Worm (Caenorhabditis elegans) whole organism, L3 larva: ENCODE data around the gene R01H10.4.

Experiments
- ama-1 ChIP-seq: fragments of 150-350 bp; optimal IDR thresholded peaks from 2 replicates; lab custom pipeline; 2018
- ceh-82 ChIP-seq: fragments of 150-350 bp; optimal IDR thresholded peaks from 2 replicates; lab custom pipeline; 2014; ENCODE audit warnings: missing biosample characterization, missing genetic modification characterization
- elt-1 ChIP-seq: fragments of 150-350 bp; optimal IDR thresholded peaks from 2 replicates; lab custom pipeline; 2014; ENCODE audit warnings: missing biosample characterization, missing genetic modification characterization
- elt-3 ChIP-seq, 3 experiments: fragments of 150-350 bp in 1 of 3; sonication (generic microtip) in 2 of 3; optimal IDR thresholded peaks; 2 replicates in 2 of 3; 4 replicates in 1 of 3; lab custom pipeline; 2014 to 2017; ENCODE audit warnings: missing biosample characterization in 3 of 3, missing genetic modification characterization in 3 of 3
- fkh-10 ChIP-seq: sonication (generic microtip); optimal IDR thresholded peaks from 2 replicates; lab custom pipeline; 2017; ENCODE audit warnings: missing biosample characterization, missing genetic modification reagents, missing genetic modification characterization
- lin-15B ChIP-seq: fragments of 150-350 bp; optimal IDR thresholded peaks from 2 replicates; lab custom pipeline; 2014; ENCODE audit warnings: missing biosample characterization, missing genetic modification characterization
- nhr-11 ChIP-seq: fragments of 150-350 bp; optimal IDR thresholded peaks from 2 replicates; lab custom pipeline; 2014; ENCODE audit warnings: missing biosample characterization, missing genetic modification characterization
- nhr-237 ChIP-seq: fragments of 150-350 bp; optimal IDR thresholded peaks from 2 replicates; lab custom pipeline; 2014; ENCODE audit warnings: missing biosample characterization, missing genetic modification characterization
- pqm-1 ChIP-seq: fragments of 150-350 bp; optimal IDR thresholded peaks from 2 replicates; lab custom pipeline; 2017; ENCODE audit warnings: missing biosample characterization, missing genetic modification characterization, inconsistent platforms
- snpc-4 ChIP-seq: fragments of 150-350 bp; optimal IDR thresholded peaks from 2 replicates; lab custom pipeline; 2014; ENCODE audit warnings: missing biosample characterization, missing genetic modification characterization
- unc-39 ChIP-seq: sonication (generic microtip); optimal IDR thresholded peaks from 4 replicates; lab custom pipeline; 2017; ENCODE audit warnings: missing biosample characterization, missing genetic modification characterization
- unc-62 ChIP-seq: fragments of 150-350 bp; sonication (generic microtip); optimal IDR thresholded peaks from 4 replicates; lab custom pipeline; 2014; ENCODE audit warnings: missing biosample characterization, missing genetic modification reagents, missing genetic modification characterization
- ztf-11 ChIP-seq: fragments of 150-350 bp; optimal IDR thresholded peaks from 2 replicates; lab custom pipeline; 2014; ENCODE audit warnings: missing biosample characterization, missing genetic modification characterization

- TF ChIP-seq snpc-4 (tag; lab: Kevin White, UChicago) (no peak), elt-1 (tag; lab: Kevin White, UChicago) (no peak), ama-1 (lab: Kevin White, UChicago) (no peak), nhr-237 (tag; lab: Kevin White, UChicago) (no peak), elt-3 (tag; optimal IDR thresholded peaks at IDR 0.05; lab: Kevin White, UChicago) (no peak), unc-39 (tag; lab: Kevin White, UChicago) (no peak), ztf-11 (tag; lab: Kevin White, UChicago) (no peak), ceh-82 (tag; lab: Kevin White, UChicago) (no peak), lin-15B (tag; lab: Kevin White, UChicago) (no peak), fkh-10 (GFP tag; lab: Kevin White, UChicago) (no peak), unc-62 (GFP tag; lab: Kevin White, UChicago) (no peak), nhr-11 (no peak), pqm-1 (no peak)
These were observed 1.3 kb upstream of the R01H10.4 start for ce11 chrIII:10253334-10253733.
